Worm (Caenorhabditis elegans) whole organism, L4 larva: ENCODE data around the gene ZK430.5.

ENCODE experiments used
- D1046.2 ChIP-seq: fragments of 200-800 bp; sonication (Bioruptor generic); IDR thresholded peaks from 2 replicates; pipeline ENCODE4 v1.3.6; 2022; ENCODE audit warnings: missing genetic modification characterization, missing compliant biosample characterization
- T20F7.1 ChIP-seq: fragments of 200-800 bp; sonication (Bioruptor generic); optimal IDR thresholded peaks from 2 replicates; lab custom pipeline; 2018; ENCODE audit warnings: mild to moderate bottlenecking, missing genetic modification characterization, missing compliant biosample characterization
- T26A8.4 ChIP-seq: fragments of 200-800 bp; sonication (Bioruptor generic); IDR thresholded peaks from 2 replicates; pipeline ENCODE4 v1.3.6; 2022; ENCODE audit warnings: missing genetic modification characterization, missing compliant biosample characterization
- Y105C5A.15 ChIP-seq: fragments of 200-800 bp; sonication (Bioruptor generic); IDR thresholded peaks from 2 replicates; pipeline ENCODE4 v1.3.6; 2022; ENCODE audit warnings: missing genetic modification characterization, missing compliant biosample characterization
- Y5F2A.4 ChIP-seq: fragments of 200-800 bp; sonication (Bioruptor generic); optimal IDR thresholded peaks from 2 replicates; lab custom pipeline; 2018; ENCODE audit warnings: mild to moderate bottlenecking, missing genetic modification characterization, missing compliant biosample characterization
- Y75B8A.6 ChIP-seq: fragments of 200-800 bp; sonication (Bioruptor generic); IDR thresholded peaks from 2 replicates; pipeline ENCODE4 v1.3.6; 2022; ENCODE audit warnings: missing genetic modification reagents, missing genetic modification characterization, missing compliant biosample characterization
- aha-1 ChIP-seq: fragments of 150-350 bp; peaks from one replicate; lab custom pipeline; 2014; ENCODE audit warnings: missing biosample characterization, missing genetic modification characterization
- aly-2 ChIP-seq: sonication (generic microtip); optimal IDR thresholded peaks from 2 replicates; lab custom pipeline; 2018; ENCODE audit warnings: missing biosample characterization, missing genetic modification characterization
- ama-1 ChIP-seq: fragments of 150-350 bp; optimal IDR thresholded peaks from 2 replicates; lab custom pipeline; 2014; ENCODE audit warnings: inconsistent platforms, mixed read lengths
- attf-4 ChIP-seq: sonication (generic microtip); optimal IDR thresholded peaks from 3 replicates; lab custom pipeline; 2017; ENCODE audit warnings: missing biosample characterization, missing genetic modification characterization
- ceh-82 ChIP-seq: sonication (generic microtip); optimal IDR thresholded peaks from 2 replicates; lab custom pipeline; 2017; ENCODE audit warnings: missing biosample characterization, missing genetic modification characterization
- ces-1 ChIP-seq: fragments of 150-350 bp; sonication (generic microtip); optimal IDR thresholded peaks from 4 replicates; lab custom pipeline; 2014; ENCODE audit warnings: missing biosample characterization, missing genetic modification reagents, missing genetic modification characterization
- cey-2 ChIP-seq: sonication (generic microtip); optimal IDR thresholded peaks from 3 replicates; lab custom pipeline; 2017; ENCODE audit warnings: missing genetic modification characterization, mild to moderate bottlenecking, missing compliant biosample characterization, antibody characterized with exemption, borderline replicate concordance; ENCODE audit not compliant: insufficient read depth
- ctbp-1 ChIP-seq: fragments of 200-800 bp; sonication (Bioruptor generic); IDR thresholded peaks from 2 replicates; pipeline ENCODE4 v1.3.6; 2022; ENCODE audit warnings: missing genetic modification reagents, missing genetic modification characterization, missing compliant biosample characterization
- daf-19 ChIP-seq: fragments of 200-800 bp; sonication (Bioruptor generic); conservative IDR thresholded peaks from 2 replicates; pipeline ENCODE4 v1.3.6; 2022; ENCODE audit warnings: missing genetic modification characterization, missing compliant biosample characterization
- dmd-6 ChIP-seq: fragments of 200-800 bp; sonication (Bioruptor generic); IDR thresholded peaks from 2 replicates; pipeline ENCODE4 v1.3.6; 2022; ENCODE audit warnings: missing genetic modification reagents, missing genetic modification characterization, missing compliant biosample characterization
- dpl-1 ChIP-seq: fragments of 150-350 bp; optimal IDR thresholded peaks from 2 replicates; lab custom pipeline; 2014; ENCODE audit warnings: missing biosample characterization, missing genetic modification reagents, missing genetic modification characterization
- dve-1 ChIP-seq: sonication (generic microtip); optimal IDR thresholded peaks from 2 replicates; lab custom pipeline; 2017; ENCODE audit warnings: antibody characterized with exemption, mild to moderate bottlenecking, missing genetic modification characterization, missing compliant biosample characterization; ENCODE audit not compliant: insufficient read depth
- egl-27 ChIP-seq: sonication (generic microtip); optimal IDR thresholded peaks from 3 replicates; lab custom pipeline; 2017; ENCODE audit warnings: missing biosample characterization, missing genetic modification reagents, missing genetic modification characterization
- fkh-10 ChIP-seq: fragments of 150-350 bp; optimal IDR thresholded peaks from 2 replicates; lab custom pipeline; 2014; ENCODE audit warnings: missing biosample characterization, missing genetic modification reagents, missing genetic modification characterization
- hlh-11 ChIP-seq: fragments of 200-800 bp; sonication (Bioruptor generic); optimal IDR thresholded peaks from 2 replicates; lab custom pipeline; 2018; ENCODE audit warnings: mild to moderate bottlenecking, missing genetic modification characterization, missing compliant biosample characterization
- hlh-30 ChIP-seq: sonication (generic microtip); optimal IDR thresholded peaks from 2 replicates; lab custom pipeline; 2017; ENCODE audit warnings: antibody characterized with exemption, mild to moderate bottlenecking, missing genetic modification characterization, missing compliant biosample characterization; ENCODE audit not compliant: insufficient read depth
- hmg-1.1 ChIP-seq: fragments of 200-800 bp; sonication (Bioruptor generic); IDR thresholded peaks from 2 replicates; pipeline ENCODE4 v1.3.6; 2022; ENCODE audit warnings: missing genetic modification reagents, missing genetic modification characterization, missing compliant biosample characterization
- jun-1 ChIP-seq: fragments of 150-350 bp; optimal IDR thresholded peaks from 2 replicates; lab custom pipeline; 2014; ENCODE audit warnings: missing biosample characterization, missing genetic modification reagents, missing genetic modification characterization
- lim-7 ChIP-seq: fragments of 200-800 bp; sonication (Bioruptor generic); IDR thresholded peaks from 2 replicates; pipeline ENCODE4 v1.3.6; 2022; ENCODE audit warnings: missing genetic modification characterization, missing compliant biosample characterization
- lin-1 ChIP-seq: fragments of 200-800 bp; sonication (Bioruptor generic); IDR thresholded peaks from 2 replicates; pipeline ENCODE4 v1.3.6; 2022; ENCODE audit warnings: missing genetic modification reagents, missing genetic modification characterization, missing compliant biosample characterization
- lin-13 ChIP-seq: fragments of 150-350 bp; optimal IDR thresholded peaks from 2 replicates; lab custom pipeline; 2014; ENCODE audit warnings: missing biosample characterization, missing genetic modification reagents, missing genetic modification characterization
- lin-15B ChIP-seq: fragments of 150-350 bp; sonication (generic microtip); optimal IDR thresholded peaks from 3 replicates; lab custom pipeline; 2014; ENCODE audit warnings: missing biosample characterization, missing genetic modification characterization
- lin-29 ChIP-seq: fragments of 200-800 bp; sonication (Bioruptor generic); IDR thresholded peaks from 2 replicates; pipeline ENCODE4 v1.3.6; 2022; ENCODE audit warnings: missing genetic modification reagents, missing genetic modification characterization, missing compliant biosample characterization
- lin-38 ChIP-seq: fragments of 200-800 bp; sonication (Bioruptor generic); IDR thresholded peaks from 2 replicates; pipeline ENCODE4 v1.3.6; 2022; ENCODE audit warnings: missing genetic modification reagents, missing genetic modification characterization, missing compliant biosample characterization
- lir-3 ChIP-seq: sonication (generic microtip); optimal IDR thresholded peaks from 2 replicates; lab custom pipeline; 2016; ENCODE audit warnings: mild to moderate bottlenecking, missing genetic modification characterization, missing compliant biosample characterization
- lsy-2 ChIP-seq, 2 experiments: fragments of 150-350 bp in 1 of 2; sonication (generic microtip) in 1 of 2; optimal IDR thresholded peaks; 2 replicates each; lab custom pipeline; 2014 to 2017; ENCODE audit warnings: missing biosample characterization in 2 of 2, missing genetic modification characterization in 2 of 2
- madf-5 ChIP-seq, 2 experiments: fragments of 200-800 bp; sonication (Bioruptor generic); IDR thresholded peaks; 2 replicates each; pipeline ENCODE4 v1.3.6; 2022; ENCODE audit warnings: missing compliant biosample characterization in 2 of 2, missing genetic modification characterization in 2 of 2
- mdl-1 ChIP-seq, 2 experiments: fragments of 150-350 bp in 1 of 2; sonication (generic microtip) in 1 of 2; optimal IDR thresholded peaks; 2 replicates each; lab custom pipeline; 2014 to 2017; ENCODE audit warnings: missing biosample characterization in 2 of 2, missing genetic modification characterization in 2 of 2
- mep-1 ChIP-seq: fragments of 150-350 bp; sonication (generic microtip); optimal IDR thresholded peaks from 3 replicates; lab custom pipeline; 2014; ENCODE audit warnings: missing biosample characterization, missing genetic modification characterization
- nhr-10 ChIP-seq: fragments of 150-350 bp; optimal IDR thresholded peaks from 2 replicates; lab custom pipeline; 2014; ENCODE audit warnings: missing biosample characterization, missing genetic modification characterization
- nhr-102 ChIP-seq: sonication (generic microtip); optimal IDR thresholded peaks from 2 replicates; lab custom pipeline; 2016; ENCODE audit warnings: mild to moderate bottlenecking, missing genetic modification characterization, moderate library complexity, missing compliant biosample characterization
- nhr-11 ChIP-seq: fragments of 150-350 bp; optimal IDR thresholded peaks from 2 replicates; lab custom pipeline; 2014; ENCODE audit warnings: missing biosample characterization, missing genetic modification characterization
- nhr-111 ChIP-seq: fragments of 200-800 bp; sonication (Bioruptor generic); optimal IDR thresholded peaks from 2 replicates; lab custom pipeline; 2018; ENCODE audit warnings: mild to moderate bottlenecking, missing genetic modification characterization, missing compliant biosample characterization
- nhr-28 ChIP-seq: fragments of 150-350 bp; optimal IDR thresholded peaks from 2 replicates; lab custom pipeline; 2014; ENCODE audit warnings: missing biosample characterization, missing genetic modification characterization
- nhr-42 ChIP-seq: fragments of 200-800 bp; sonication (Bioruptor generic); IDR thresholded peaks from 2 replicates; pipeline ENCODE4 v1.3.6; 2022; ENCODE audit warnings: missing genetic modification characterization, missing compliant biosample characterization
- nhr-76 ChIP-seq: fragments of 150-350 bp; optimal IDR thresholded peaks from 2 replicates; lab custom pipeline; 2014; ENCODE audit warnings: missing biosample characterization, missing genetic modification characterization
- nhr-77 ChIP-seq: fragments of 150-350 bp; optimal IDR thresholded peaks from 2 replicates; lab custom pipeline; 2014; ENCODE audit warnings: missing biosample characterization, missing genetic modification characterization
- rbr-2 ChIP-seq: sonication (generic microtip); optimal IDR thresholded peaks from 2 replicates; lab custom pipeline; 2016; ENCODE audit warnings: missing genotype, missing genetic modification characterization, missing compliant biosample characterization
- set-16 ChIP-seq: fragments of 200-800 bp; sonication (Bioruptor generic); IDR thresholded peaks from 2 replicates; pipeline ENCODE4 v1.3.6; 2022; ENCODE audit warnings: missing genetic modification reagents, missing genetic modification characterization, missing compliant biosample characterization
- snpc-4 ChIP-seq: fragments of 150-350 bp; optimal IDR thresholded peaks from 2 replicates; lab custom pipeline; 2014; ENCODE audit warnings: missing biosample characterization, missing genetic modification characterization
- spr-1 ChIP-seq: sonication (generic microtip); optimal IDR thresholded peaks from 2 replicates; lab custom pipeline; 2016; ENCODE audit warnings: mild to moderate bottlenecking, missing genetic modification characterization, missing compliant biosample characterization
- unc-62 ChIP-seq, 3 experiments: fragments of 150-350 bp in 1 of 3; sonication (generic microtip); optimal IDR thresholded peaks in 2 of 3; peaks in 1 of 3; 1 replicate in 1 of 3; 2 replicates in 2 of 3; lab custom pipeline; 2014 to 2017; ENCODE audit warnings: missing biosample characterization in 3 of 3, missing genetic modification characterization in 3 of 3, missing genetic modification reagents in 3 of 3, missing genotype in 1 of 3
- zfp-3 ChIP-seq: fragments of 200-800 bp; sonication (Bioruptor generic); conservative IDR thresholded peaks from 2 replicates; pipeline ENCODE4 v1.3.6; 2022; ENCODE audit warnings: missing genetic modification reagents, missing genetic modification characterization, missing compliant biosample characterization
- zip-2 ChIP-seq: fragments of 150-350 bp; optimal IDR thresholded peaks from 2 replicates; lab custom pipeline; 2014; ENCODE audit warnings: missing biosample characterization, missing genetic modification characterization

Gene ZK430.5

ce11 chrII:4454823-4455222, 49.4 kb downstream of the ZK430.5 start:
- TF ChIP-seq nhr-102 (tag; lab: Kevin White, UChicago), result no peak
- no peak for TF ChIP-seq lir-3 (tag; lab: Kevin White, UChicago)
- no peak for TF ChIP-seq nhr-77 (tag; lab: Kevin White, UChicago)
- TF ChIP-seq nhr-10 (tag; lab: Kevin White, UChicago), result no peak
- no peak for TF ChIP-seq lin-13 (GFP tag; lab: Kevin White, UChicago)
- no peak for TF ChIP-seq lin-1 (GFP tag; lab: Robert Waterston, UW)

- no peak for TF ChIP-seq nhr-42
- TF ChIP-seq fkh-10 (GFP tag; lab: Kevin White, UChicago), result peak; percentile 72
- no peak for TF ChIP-seq egl-27
- no peak for TF ChIP-seq ceh-82 (tag; lab: Kevin White, UChicago)
- no peak for TF ChIP-seq cey-2 (tag; lab: Kevin White, UChicago)
- no peak for TF ChIP-seq daf-19 (GFP tag; lab: Robert Waterston, UW)
- TF ChIP-seq lin-29 (GFP tag; lab: Robert Waterston, UW), result no peak
- no peak for TF ChIP-seq nhr-28 (tag; lab: Kevin White, UChicago)
- peak; percentile 84 for TF ChIP-seq aha-1 (tag; lab: Kevin White, UChicago)
- peak in 1 of 2 experiments; percentile 32 for TF ChIP-seq unc-62 (GFP tag; optimal IDR thresholded peaks at IDR 0.05 in 1 of 2; lab: Kevin White, UChicago)
- TF ChIP-seq unc-62 (tag; optimal IDR thresholded peaks at IDR 0.05; lab: Kevin White, UChicago), result no peak
- 0 out of 2 replicates have a peak, but pooled peaks have one; percentile 28 for TF ChIP-seq lin-38
- TF ChIP-seq nhr-102 (tag; lab: Kevin White, UChicago), result no peak
- no peak for TF ChIP-seq lim-7
- no peak for TF ChIP-seq nhr-11 (tag; lab: Kevin White, UChicago)
- TF ChIP-seq dmd-6 (GFP tag; lab: Robert Waterston, UW), result no peak
- no peak for TF ChIP-seq ces-1 (GFP tag; lab: Kevin White, UChicago)
- no peak for TF ChIP-seq ama-1 (lab: Kevin White, UChicago)
- peak; percentile 56 for TF ChIP-seq rbr-2 (tag; lab: Kevin White, UChicago)
- no peak for TF ChIP-seq nhr-111 (GFP tag; lab: Kevin White, UChicago)
- TF ChIP-seq spr-1 (tag; lab: Kevin White, UChicago), result no peak
- no peak for TF ChIP-seq attf-4 (tag; lab: Kevin White, UChicago)
- TF ChIP-seq nhr-76 (tag; lab: Kevin White, UChicago), result no peak
- peak; percentile 17 to 49 for TF ChIP-seq lsy-2 (tag; optimal IDR thresholded peaks at IDR 0.05; lab: Kevin White, UChicago)
- TF ChIP-seq mdl-1 (tag; optimal IDR thresholded peaks at IDR 0.05; lab: Kevin White, UChicago), result peak in 1 of 2 experiments; percentile 10
- no peak for TF ChIP-seq madf-5 (GFP tag; IDR thresholded peaks at IDR 0.05; lab: Robert Waterston, UW)
- no peak for TF ChIP-seq zip-2 (tag; lab: Kevin White, UChicago)
- no peak for TF ChIP-seq dve-1
- TF ChIP-seq zfp-3 (GFP tag; lab: Robert Waterston, UW), result no peak
- no peak for TF ChIP-seq Y105C5A.15 (GFP tag; lab: Robert Waterston, UW)
- peak; percentile 11 for TF ChIP-seq hlh-11
- no peak for TF ChIP-seq D1046.2 (GFP tag; lab: Robert Waterston, UW)
- TF ChIP-seq Y75B8A.6 (GFP tag; lab: Robert Waterston, UW), result no peak
- TF ChIP-seq jun-1, result no peak
- TF ChIP-seq lin-15B (tag; lab: Kevin White, UChicago), result no peak
- TF ChIP-seq set-16 (GFP tag; lab: Robert Waterston, UW), result peak; percentile 52; the same call in 1 of the 2 replicates
- peak; percentile 21 for TF ChIP-seq mep-1 (tag; lab: Kevin White, UChicago)
- no peak for TF ChIP-seq T20F7.1 (GFP tag; lab: Kevin White, UChicago)
- TF ChIP-seq hmg-1.1 (GFP tag; lab: Robert Waterston, UW), result peak; percentile 86
- 0 out of 2 replicates have a peak, but pooled peaks have one; percentile 21 for TF ChIP-seq ctbp-1
- TF ChIP-seq hlh-30 (tag; lab: Kevin White, UChicago), result peak; percentile 25
- TF ChIP-seq snpc-4 (tag; lab: Kevin White, UChicago), result no peak
- no peak for TF ChIP-seq dpl-1
- TF ChIP-seq T26A8.4 (GFP tag; lab: Robert Waterston, UW), result no peak
- no peak for TF ChIP-seq Y5F2A.4 (GFP tag; lab: Kevin White, UChicago)
- TF ChIP-seq aly-2 (tag; lab: Kevin White, UChicago), result no peak
These were observed 50.6 kb downstream of the ZK430.5 start for ce11 chrII:4456024-4456423.
